Worm (Caenorhabditis elegans) whole organism, L3 larva: Measurements from ENCODE around the gene kin-5.

Experiments used
- aly-2 ChIP-seq: fragments of 150-350 bp; optimal IDR thresholded peaks from 2 replicates; lab custom pipeline; 2014; ENCODE audit warnings: missing biosample characterization, missing genetic modification characterization
- ama-1 ChIP-seq: fragments of 150-350 bp; optimal IDR thresholded peaks from 2 replicates; lab custom pipeline; 2018
- ceh-16 ChIP-seq: sonication (generic microtip); optimal IDR thresholded peaks from 2 replicates; lab custom pipeline; 2017; ENCODE audit warnings: missing biosample characterization, missing genetic modification characterization
- ceh-28 ChIP-seq: fragments of 150-350 bp; optimal IDR thresholded peaks from 2 replicates; lab custom pipeline; 2014; ENCODE audit warnings: missing biosample characterization, missing genetic modification reagents, missing genetic modification characterization
- ceh-9 ChIP-seq: sonication (generic microtip); optimal IDR thresholded peaks from 2 replicates; lab custom pipeline; 2018; ENCODE audit warnings: missing biosample characterization, missing genetic modification characterization
- daf-12 ChIP-seq: fragments of 150-350 bp; optimal IDR thresholded peaks from 2 replicates; lab custom pipeline; 2014; ENCODE audit warnings: missing biosample characterization, missing genetic modification reagents, missing genetic modification characterization
- egl-27 ChIP-seq: sonication (generic microtip); optimal IDR thresholded peaks from 4 replicates; lab custom pipeline; 2017; ENCODE audit warnings: missing biosample characterization, missing genetic modification reagents, missing genetic modification characterization
- egl-5 ChIP-seq: fragments of 150-350 bp; optimal IDR thresholded peaks from 2 replicates; lab custom pipeline; 2017; ENCODE audit warnings: missing biosample characterization, missing genetic modification reagents, missing genetic modification characterization, inconsistent platforms
- elt-2 ChIP-seq: sonication (generic microtip); optimal IDR thresholded peaks from 2 replicates; lab custom pipeline; 2016; ENCODE audit warnings: missing genetic modification reagents, mild to moderate bottlenecking, missing genetic modification characterization, missing compliant biosample characterization
- elt-3 ChIP-seq, 3 experiments: fragments of 150-350 bp in 1 of 3; sonication (generic microtip) in 2 of 3; optimal IDR thresholded peaks; 2 replicates in 2 of 3; 4 replicates in 1 of 3; lab custom pipeline; 2014 to 2017; ENCODE audit warnings: missing biosample characterization in 3 of 3, missing genetic modification characterization in 3 of 3
- eor-1 ChIP-seq, 2 experiments: fragments of 150-350 bp; optimal IDR thresholded peaks; 2 replicates each; lab custom pipeline; 2014 to 2018; ENCODE audit warnings: missing biosample characterization in 2 of 2, missing genetic modification characterization in 2 of 2
- fkh-10 ChIP-seq: sonication (generic microtip); optimal IDR thresholded peaks from 2 replicates; lab custom pipeline; 2017; ENCODE audit warnings: missing biosample characterization, missing genetic modification reagents, missing genetic modification characterization
- fkh-2 ChIP-seq: fragments of 150-350 bp; optimal IDR thresholded peaks from 2 replicates; lab custom pipeline; 2014; ENCODE audit warnings: missing biosample characterization, missing genetic modification reagents, missing genetic modification characterization
- fos-1 ChIP-seq: fragments of 150-350 bp; optimal IDR thresholded peaks from 2 replicates; lab custom pipeline; 2014; ENCODE audit warnings: missing biosample characterization, missing genetic modification characterization
- lin-15B ChIP-seq: fragments of 150-350 bp; optimal IDR thresholded peaks from 2 replicates; lab custom pipeline; 2014; ENCODE audit warnings: missing biosample characterization, missing genetic modification characterization
- lin-39 ChIP-seq: fragments of 150-350 bp; optimal IDR thresholded peaks from 2 replicates; lab custom pipeline; 2018; ENCODE audit warnings: missing biosample characterization, missing genetic modification reagents, missing genetic modification characterization
- lsy-12 ChIP-seq: sonication (generic microtip); optimal IDR thresholded peaks from 2 replicates; lab custom pipeline; 2016; ENCODE audit warnings: mild to moderate bottlenecking, missing genetic modification characterization, missing compliant biosample characterization
- nfya-1 ChIP-seq: sonication (generic microtip); optimal IDR thresholded peaks from 2 replicates; lab custom pipeline; 2017; ENCODE audit warnings: missing genetic modification characterization, mild to moderate bottlenecking, missing compliant biosample characterization, antibody characterized with exemption, moderate library complexity; ENCODE audit not compliant: insufficient read depth
- nhr-11 ChIP-seq: fragments of 150-350 bp; optimal IDR thresholded peaks from 2 replicates; lab custom pipeline; 2014; ENCODE audit warnings: missing biosample characterization, missing genetic modification characterization
- nhr-12 ChIP-seq: fragments of 150-350 bp; optimal IDR thresholded peaks from 2 replicates; lab custom pipeline; 2014; ENCODE audit warnings: missing biosample characterization, missing genetic modification characterization
- nhr-23 ChIP-seq: fragments of 150-350 bp; optimal IDR thresholded peaks from 2 replicates; lab custom pipeline; 2014; ENCODE audit warnings: missing biosample characterization, missing genetic modification reagents, missing genetic modification characterization
- nhr-237 ChIP-seq: fragments of 150-350 bp; optimal IDR thresholded peaks from 2 replicates; lab custom pipeline; 2014; ENCODE audit warnings: missing biosample characterization, missing genetic modification characterization
- nhr-43 ChIP-seq: sonication (generic microtip); optimal IDR thresholded peaks from 2 replicates; lab custom pipeline; 2016; ENCODE audit warnings: mild to moderate bottlenecking, missing genetic modification characterization, missing compliant biosample characterization; ENCODE audit not compliant: poor library complexity, severe bottlenecking
- nhr-67 ChIP-seq: fragments of 150-350 bp; optimal IDR thresholded peaks from 2 replicates; lab custom pipeline; 2014; ENCODE audit warnings: missing biosample characterization, missing genetic modification characterization
- nhr-76 ChIP-seq: fragments of 150-350 bp; sonication (generic microtip); optimal IDR thresholded peaks from 5 replicates; lab custom pipeline; 2014; ENCODE audit warnings: missing biosample characterization, missing genetic modification characterization
- pha-4 ChIP-seq: fragments of 150-350 bp; optimal IDR thresholded peaks from 2 replicates; lab custom pipeline; 2014; ENCODE audit warnings: missing biosample characterization, missing genetic modification reagents, missing genetic modification characterization
- pqm-1 ChIP-seq: fragments of 150-350 bp; optimal IDR thresholded peaks from 2 replicates; lab custom pipeline; 2017; ENCODE audit warnings: missing biosample characterization, missing genetic modification characterization, inconsistent platforms
- sea-2 ChIP-seq: fragments of 150-350 bp; sonication (generic microtip); optimal IDR thresholded peaks from 4 replicates; lab custom pipeline; 2014; ENCODE audit warnings: missing biosample characterization, missing genetic modification reagents, missing genetic modification characterization
- snpc-4 ChIP-seq: fragments of 150-350 bp; optimal IDR thresholded peaks from 2 replicates; lab custom pipeline; 2014; ENCODE audit warnings: missing biosample characterization, missing genetic modification characterization
- tbx-2 ChIP-seq: sonication (generic microtip); optimal IDR thresholded peaks from 2 replicates; lab custom pipeline; 2016; ENCODE audit warnings: mild to moderate bottlenecking, missing genetic modification characterization, missing compliant biosample characterization
- zag-1 ChIP-seq: fragments of 150-350 bp; optimal IDR thresholded peaks from 2 replicates; lab custom pipeline; 2014; ENCODE audit warnings: missing biosample characterization, missing genetic modification characterization
- ztf-4 ChIP-seq: fragments of 150-350 bp; optimal IDR thresholded peaks from 2 replicates; lab custom pipeline; 2014; ENCODE audit warnings: missing biosample characterization, missing genetic modification characterization

Gene kin-5

ce11 chrIV:9953333-9953732 lies 15.6 kb downstream of the kin-5 start, which contains the start of gene gon-1:
Gene gon-1 (minus strand): TSS chrIV:9953433.
- TF ChIP-seq nfya-1 (no peak), snpc-4 (tag; lab: Kevin White, UChicago) (no peak), nhr-237 (tag; lab: Kevin White, UChicago) (no peak), egl-5 (tag; lab: Kevin White, UChicago) (no peak), aly-2 (tag; lab: Kevin White, UChicago) (no peak)

- TF ChIP-seq nhr-11 (tag; lab: Kevin White, UChicago) (peak; percentile 33), eor-1 (tag; optimal IDR thresholded peaks at IDR 0.05; lab: Kevin White, UChicago) (no peak), ceh-9 (tag; lab: Kevin White, UChicago) (no peak), lin-15B (peak; percentile 65), sea-2 (GFP tag; lab: Kevin White, UChicago) (no peak), pha-4 (tag; lab: Kevin White, UChicago) (peak; percentile 13), nhr-12 (tag; lab: Kevin White, UChicago) (no peak), fkh-10 (GFP tag; lab: Kevin White, UChicago) (no peak), elt-2 (tag; lab: Kevin White, UChicago) (no peak), elt-3 (tag; optimal IDR thresholded peaks at IDR 0.05; lab: Kevin White, UChicago) (no peak), nhr-43 (tag; lab: Kevin White, UChicago) (no peak), ztf-4 (tag; lab: Kevin White, UChicago) (no peak)
Measured at ce11 chrIV:9948035-9948434, 20.9 kb downstream of the kin-5 start.

ce11 chrIV:9944279-9944678 lies 24.7 kb downstream of the kin-5 start:
- no peak for TF ChIP-seq nhr-237 (tag; lab: Kevin White, UChicago)
- no peak for TF ChIP-seq tbx-2 (tag; lab: Kevin White, UChicago)
- TF ChIP-seq nhr-67 (tag; lab: Kevin White, UChicago) = no peak
- peak; percentile 78 for TF ChIP-seq pha-4 (tag; lab: Kevin White, UChicago)
- TF ChIP-seq egl-27 (tag; lab: Kevin White, UChicago) = no peak
- TF ChIP-seq egl-5 (tag; lab: Kevin White, UChicago) = no peak
- no peak for TF ChIP-seq fkh-2 (tag; lab: Kevin White, UChicago)
- TF ChIP-seq aly-2 (tag; lab: Kevin White, UChicago) = no peak
- TF ChIP-seq daf-12 (tag; lab: Kevin White, UChicago) = no peak

- no peak for TF ChIP-seq ceh-28
- no peak for TF ChIP-seq egl-27 (tag; lab: Kevin White, UChicago)
- no peak for TF ChIP-seq zag-1 (tag; lab: Kevin White, UChicago)
- TF ChIP-seq sea-2 (GFP tag; lab: Kevin White, UChicago) = no peak
- TF ChIP-seq ceh-16 (tag; lab: Kevin White, UChicago) = no peak
- no peak for TF ChIP-seq lin-39 (tag; lab: Kevin White, UChicago)
- no peak for TF ChIP-seq ama-1 (lab: Kevin White, UChicago)
- TF ChIP-seq pqm-1 (tag; lab: Kevin White, UChicago) = no peak
- TF ChIP-seq nhr-43 (tag; lab: Kevin White, UChicago) = no peak
- no peak for TF ChIP-seq fkh-10 (GFP tag; lab: Kevin White, UChicago)
- TF ChIP-seq nhr-23 (tag; lab: Kevin White, UChicago) = no peak
- TF ChIP-seq nhr-76 = no peak
- TF ChIP-seq, all 47 proteins: peak for 0
Measured at ce11 chrIV:9943214-9943613, 25.8 kb downstream of the kin-5 start.

ce11 chrIV:9933580-9933979 lies 35.4 kb downstream of the kin-5 start, which contains the start of gene spe-29:
Gene spe-29 (plus strand): TSS chrIV:9933880.
- TF ChIP-seq nhr-12 (tag; lab: Kevin White, UChicago) (no peak), nhr-67 (tag; lab: Kevin White, UChicago) (no peak), pha-4 (tag; lab: Kevin White, UChicago) (no peak), elt-2 (tag; lab: Kevin White, UChicago) (no peak), fos-1 (tag; lab: Kevin White, UChicago) (no peak), lsy-12 (tag; lab: Kevin White, UChicago) (no peak)
